Worm (Caenorhabditis elegans) whole organism, young adult: ENCODE measurements around the gene dnj-5.

Experiments used
- Y79H2A.3 ChIP-seq: fragments of 200-800 bp; sonication (Bioruptor generic); conservative IDR thresholded peaks from 2 replicates; pipeline ENCODE4 v1.3.6; 2022; ENCODE audit warnings: missing genetic modification reagents, missing genetic modification characterization, missing compliant biosample characterization
- attf-6 ChIP-seq: fragments of 200-800 bp; sonication (Bioruptor generic); IDR thresholded peaks from 2 replicates; pipeline ENCODE4 v1.3.6; 2022; ENCODE audit warnings: missing genetic modification reagents, missing genetic modification characterization, missing compliant biosample characterization

- TF ChIP-seq attf-6: no peak
- no peak for TF ChIP-seq Y79H2A.3
Measured at ce11 chrII:6832207-6832606, 25.9 kb downstream of the dnj-5 start.
